Fruit fly (Drosophila melanogaster) whole organism, embryonic: ENCODE results near the gene Rab9Fa.

Experiments used
- Abd-B ChIP-seq: fragments of 200-800 bp; sonication (Bioruptor generic); optimal IDR thresholded peaks from 2 replicates; lab custom pipeline; 2018; ENCODE audit warnings: missing biosample characterization, mild to moderate bottlenecking, missing genetic modification characterization, moderate library complexity
- Atf-2 ChIP-seq: fragments of 200-800 bp; sonication (Bioruptor generic); optimal IDR thresholded peaks from 2 replicates; lab custom pipeline; 2016; ENCODE audit warnings: missing biosample characterization, missing genetic modification characterization
- CG11560 ChIP-seq: fragments of 200-800 bp; sonication (Bioruptor generic); IDR thresholded peaks from 3 replicates; pipeline ENCODE4 v1.3.6; 2022; ENCODE audit warnings: missing biosample characterization, missing genetic modification characterization
- CG13775 ChIP-seq: fragments of 200-800 bp; sonication (Bioruptor generic); optimal IDR thresholded peaks from 3 replicates; lab custom pipeline; 2017; ENCODE audit warnings: missing biosample characterization, mild to moderate bottlenecking, missing genetic modification characterization
- CG1529 ChIP-seq: fragments of 200-800 bp; sonication (Bioruptor generic); optimal IDR thresholded peaks from 3 replicates; lab custom pipeline; 2018; ENCODE audit warnings: missing biosample characterization, missing genetic modification characterization
- CG17359 ChIP-seq: fragments of 200-800 bp; sonication (Bioruptor generic); optimal IDR thresholded peaks from 3 replicates; lab custom pipeline; 2018; ENCODE audit warnings: missing biosample characterization, mild to moderate bottlenecking, missing genetic modification characterization, moderate library complexity
- CG2129 ChIP-seq: fragments of 200-800 bp; sonication (Bioruptor generic); IDR thresholded peaks from 2 replicates; pipeline ENCODE4 v1.3.6; 2022; ENCODE audit warnings: missing biosample characterization, missing genetic modification characterization; ENCODE audit not compliant: partially characterized antibody
- CG32767 ChIP-seq: fragments of 200-800 bp; sonication (Bioruptor generic); IDR thresholded peaks from 2 replicates; pipeline ENCODE4 v1.3.6; 2022; ENCODE audit warnings: missing biosample characterization, missing genetic modification characterization
- CG33557 ChIP-seq: fragments of 200-800 bp; sonication (Bioruptor generic); optimal IDR thresholded peaks from 2 replicates; lab custom pipeline; 2019; ENCODE audit warnings: missing biosample characterization, mild to moderate bottlenecking, missing genetic modification characterization, moderate library complexity
- CG34224 ChIP-seq: fragments of 200-800 bp; sonication (Bioruptor generic); IDR thresholded peaks from 3 replicates; pipeline ENCODE4 v1.3.6; 2022; ENCODE audit warnings: missing biosample characterization, missing genetic modification characterization; ENCODE audit not compliant: partially characterized antibody
- CG4282 ChIP-seq: fragments of 200-800 bp; sonication (Bioruptor generic); optimal IDR thresholded peaks from 2 replicates; lab custom pipeline; 2016; ENCODE audit warnings: missing biosample characterization, missing genetic modification characterization
- CG4820 ChIP-seq: fragments of 200-800 bp; sonication (Bioruptor generic); optimal IDR thresholded peaks from 3 replicates; lab custom pipeline; 2016; ENCODE audit warnings: missing biosample characterization, missing genetic modification characterization
- CG5245 ChIP-seq: fragments of 200-800 bp; sonication (Bioruptor generic); optimal IDR thresholded peaks from 3 replicates; lab custom pipeline; 2016; ENCODE audit warnings: missing biosample characterization, missing genetic modification characterization
- CG6254 ChIP-seq: fragments of 200-800 bp; sonication (Bioruptor generic); optimal IDR thresholded peaks from 3 replicates; lab custom pipeline; 2017; ENCODE audit warnings: mild to moderate bottlenecking, missing biosample characterization, missing genetic modification reagents, missing genetic modification characterization
- CG6813 ChIP-seq: fragments of 200-800 bp; sonication (Bioruptor generic); optimal IDR thresholded peaks from 2 replicates; lab custom pipeline; 2017; ENCODE audit warnings: missing biosample characterization, missing genetic modification characterization, mild to moderate bottlenecking, moderate library complexity, missing genetic modification reagents
- CG7372 ChIP-seq: fragments of 200-800 bp; sonication (Bioruptor generic); IDR thresholded peaks from 2 replicates; pipeline ENCODE4 v1.3.6; 2022; ENCODE audit warnings: missing biosample characterization, missing genetic modification characterization
- CG9817 ChIP-seq: fragments of 200-800 bp; sonication (Bioruptor generic); optimal IDR thresholded peaks from 2 replicates; lab custom pipeline; 2018; ENCODE audit warnings: missing biosample characterization, mild to moderate bottlenecking, missing genetic modification characterization, moderate library complexity
- Chrac-16 ChIP-seq: fragments of 200-800 bp; sonication (Bioruptor generic); optimal IDR thresholded peaks from 3 replicates; lab custom pipeline; 2016; ENCODE audit warnings: missing biosample characterization, missing genetic modification characterization
- Gsc ChIP-seq: fragments of 200-800 bp; sonication (Bioruptor generic); IDR thresholded peaks from 2 replicates; pipeline ENCODE4 v1.3.6; 2022; ENCODE audit warnings: missing biosample characterization, missing genetic modification characterization
- H2.0 ChIP-seq: fragments of 200-800 bp; sonication (Bioruptor generic); IDR thresholded peaks from 2 replicates; pipeline ENCODE4 v1.3.6; 2022; ENCODE audit warnings: missing biosample characterization, missing genetic modification characterization
- HLH3B ChIP-seq: fragments of 200-800 bp; sonication (Bioruptor generic); IDR thresholded peaks from 2 replicates; pipeline ENCODE4 v1.3.6; 2022; ENCODE audit warnings: missing biosample characterization, missing genetic modification characterization
- HLH54F ChIP-seq: fragments of 200-800 bp; sonication (Bioruptor generic); optimal IDR thresholded peaks from 3 replicates; lab custom pipeline; 2016; ENCODE audit warnings: missing biosample characterization, missing genetic modification characterization
- Lpt ChIP-seq: fragments of >200 bp; optimal IDR thresholded peaks from 2 replicates; lab custom pipeline; 2018; ENCODE audit warnings: missing biosample characterization, missing genetic modification characterization
- Mad ChIP-seq: fragments of 200-800 bp; sonication (Bioruptor generic); optimal IDR thresholded peaks from 2 replicates; lab custom pipeline; 2016; ENCODE audit warnings: missing biosample characterization, missing genetic modification characterization
- Med ChIP-seq: fragments of 200-800 bp; sonication (Bioruptor generic); peaks from one replicate; lab custom pipeline; 2016; ENCODE audit warnings: missing biosample characterization, missing genetic modification characterization, mild to moderate bottlenecking, inconsistent platforms, moderate library complexity
- NC2α ChIP-seq: fragments of 200-800 bp; sonication (Bioruptor generic); optimal IDR thresholded peaks from 2 replicates; lab custom pipeline; 2016; ENCODE audit warnings: missing biosample characterization, missing genetic modification characterization
- NK7.1 ChIP-seq: fragments of 200-800 bp; sonication (Bioruptor generic); optimal IDR thresholded peaks from 3 replicates; lab custom pipeline; 2016; ENCODE audit warnings: missing biosample characterization, missing genetic modification characterization
- Nf-YA ChIP-seq: fragments of 200-800 bp; sonication (Bioruptor generic); IDR thresholded peaks from 2 replicates; pipeline ENCODE4 v1.3.6; 2022; ENCODE audit warnings: missing biosample characterization, missing genetic modification characterization
- Optix ChIP-seq: fragments of 200-800 bp; sonication (Bioruptor generic); IDR thresholded peaks from 3 replicates; pipeline ENCODE4 v1.3.6; 2022; ENCODE audit warnings: missing biosample characterization, missing genetic modification characterization
- Spps ChIP-seq: fragments of 200-800 bp; sonication (Bioruptor generic); optimal IDR thresholded peaks from 2 replicates; lab custom pipeline; 2018; ENCODE audit warnings: missing biosample characterization, mild to moderate bottlenecking, missing genetic modification characterization
- Taf1 ChIP-seq: fragments of 200-800 bp; sonication (Bioruptor generic); IDR thresholded peaks from 2 replicates; pipeline ENCODE4 v1.3.6; 2022; ENCODE audit warnings: missing biosample characterization, missing genetic modification characterization
- Xbp1 ChIP-seq: fragments of 200-800 bp; sonication (Bioruptor generic); optimal IDR thresholded peaks from 3 replicates; lab custom pipeline; 2016; ENCODE audit warnings: missing biosample characterization, mild to moderate bottlenecking, missing genetic modification characterization
- abd-A ChIP-seq: fragments of 200-800 bp; sonication (Bioruptor generic); optimal IDR thresholded peaks from 3 replicates; lab custom pipeline; 2019; ENCODE audit warnings: missing biosample characterization, mild to moderate bottlenecking, missing genetic modification characterization, moderate library complexity
- az2 ChIP-seq: fragments of 200-800 bp; sonication (Bioruptor generic); optimal IDR thresholded peaks from 3 replicates; lab custom pipeline; 2016; ENCODE audit warnings: missing biosample characterization, missing genetic modification characterization
- dmrt11E ChIP-seq: fragments of 200-800 bp; sonication (Bioruptor generic); optimal IDR thresholded peaks from 3 replicates; lab custom pipeline; 2018; ENCODE audit warnings: missing biosample characterization, mild to moderate bottlenecking, missing genetic modification characterization, moderate library complexity
- dpn ChIP-seq, 2 experiments: fragments of 200-800 bp; sonication (Bioruptor generic); optimal IDR thresholded peaks; 3 replicates each; lab custom pipeline; 2016; ENCODE audit warnings: missing biosample characterization in 2 of 2, missing genetic modification characterization in 2 of 2
- ems ChIP-seq: fragments of 200-800 bp; sonication (Bioruptor generic); optimal IDR thresholded peaks from 3 replicates; lab custom pipeline; 2016; ENCODE audit warnings: missing biosample characterization, missing genetic modification characterization
- esg ChIP-seq: fragments of 200-800 bp; sonication (Bioruptor generic); conservative IDR thresholded peaks from 2 replicates; pipeline ENCODE4 v1.3.6; 2022; ENCODE audit warnings: missing biosample characterization, missing genetic modification characterization
- eve ChIP-seq, 2 experiments: fragments of >200 bp; optimal IDR thresholded peaks; 2 replicates each; lab custom pipeline; 2017; ENCODE audit warnings: missing biosample characterization in 2 of 2, missing genetic modification characterization in 2 of 2
- fd3F ChIP-seq: fragments of 200-800 bp; sonication (Bioruptor generic); optimal IDR thresholded peaks from 2 replicates; lab custom pipeline; 2018; ENCODE audit warnings: missing biosample characterization, mild to moderate bottlenecking, missing genetic modification characterization, moderate library complexity
- gcm ChIP-seq: fragments of 200-800 bp; sonication (Bioruptor generic); optimal IDR thresholded peaks from 2 replicates; lab custom pipeline; 2019; ENCODE audit warnings: missing biosample characterization, mild to moderate bottlenecking, missing genetic modification characterization, moderate library complexity
- grau ChIP-seq: fragments of 200-800 bp; optimal IDR thresholded peaks from 3 replicates; lab custom pipeline; 2019; ENCODE audit warnings: missing biosample characterization, mild to moderate bottlenecking, missing genetic modification characterization, moderate library complexity
- her ChIP-seq: fragments of 200-800 bp; sonication (Bioruptor generic); optimal IDR thresholded peaks from 2 replicates; lab custom pipeline; 2016; ENCODE audit warnings: missing biosample characterization, missing genetic modification characterization
- jumu ChIP-seq: fragments of 200-800 bp; sonication (Bioruptor generic); optimal IDR thresholded peaks from 3 replicates; lab custom pipeline; 2016; ENCODE audit warnings: missing biosample characterization, missing genetic modification characterization
- mam ChIP-seq: fragments of 200-800 bp; sonication (Bioruptor generic); optimal IDR thresholded peaks from 3 replicates; lab custom pipeline; 2016; ENCODE audit warnings: missing biosample characterization, missing genetic modification characterization
- otp ChIP-seq: fragments of 200-800 bp; sonication (Bioruptor generic); IDR thresholded peaks from 3 replicates; pipeline ENCODE4, ENCODE4 v1.3.6; 2022; ENCODE audit warnings: missing biosample characterization, missing genetic modification characterization
- seq ChIP-seq: fragments of 200-800 bp; sonication (Bioruptor generic); IDR thresholded peaks from 2 replicates; pipeline ENCODE4 v1.3.6; 2022; ENCODE audit warnings: missing biosample characterization, missing genetic modification characterization
- sr ChIP-seq: fragments of 200-800 bp; sonication (Bioruptor generic); IDR thresholded peaks from 3 replicates; pipeline ENCODE4 v1.3.6; 2022; ENCODE audit warnings: missing biosample characterization, missing genetic modification characterization
- stc ChIP-seq: fragments of 200-800 bp; sonication (Bioruptor generic); IDR thresholded peaks from 2 replicates; pipeline ENCODE4 v1.3.6; 2022; ENCODE audit warnings: missing biosample characterization, missing genetic modification characterization
- twi ChIP-seq: fragments of 200-800 bp; optimal IDR thresholded peaks from 2 replicates; lab custom pipeline; 2019; ENCODE audit warnings: missing biosample characterization, mild to moderate bottlenecking, missing genetic modification characterization, moderate library complexity
- tx ChIP-seq: fragments of 200-800 bp; sonication (Bioruptor generic); optimal IDR thresholded peaks from 2 replicates; lab custom pipeline; 2016; ENCODE audit warnings: missing biosample characterization, missing genetic modification characterization

The Rab9Fa gene

DNA sequence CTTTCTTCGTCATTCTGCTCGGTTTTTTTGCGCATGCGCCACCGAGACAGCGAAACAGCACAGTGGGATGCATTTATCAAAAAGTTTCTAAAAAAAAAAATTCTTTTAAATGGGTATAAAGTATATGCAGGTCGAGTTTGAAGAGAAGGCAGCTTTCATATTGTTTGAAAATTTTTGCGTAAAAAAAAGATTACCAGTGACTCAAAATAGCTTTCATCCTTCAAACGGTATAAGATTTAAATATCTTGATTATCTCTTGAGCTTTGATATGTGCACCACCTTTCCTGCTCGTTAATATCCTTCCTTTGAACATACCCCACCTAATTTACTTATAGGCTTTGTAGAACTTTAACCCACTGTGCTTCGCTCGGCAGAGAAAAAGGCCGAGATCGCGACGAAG, 45.8 kb downstream of the Rab9Fa start (continued):
- peak; percentile 54 for TF ChIP-seq Xbp1
- peak; percentile 30; the same call in 1 of the 2 replicates for TF ChIP-seq Nf-YA (GFP tag; lab: Robert Waterston, UW)
- peak; percentile 85 for TF ChIP-seq Med (GFP tag; lab: Kevin White, UChicago)
- TF ChIP-seq NK7.1: peak; percentile 4
- peak; percentile 66 for TF ChIP-seq CG4820 (GFP tag; lab: Kevin White, UChicago)
- peak; percentile 53 for TF ChIP-seq ems (GFP tag; lab: Kevin White, UChicago)
- no peak for TF ChIP-seq Lpt (GFP tag; lab: Kevin White, UChicago)
- TF ChIP-seq esg (GFP tag; lab: Robert Waterston, UW): peak; percentile 71
- TF ChIP-seq abd-A (tag; lab: Kevin White, UChicago): no peak
- TF ChIP-seq CG17359: peak; percentile 62
- peak; percentile 16; the same call in 1 of the 2 replicates for TF ChIP-seq stc (GFP tag; lab: Robert Waterston, UW)
- TF ChIP-seq Mad (GFP tag; lab: Kevin White, UChicago): peak; percentile 60
- TF ChIP-seq Abd-B (GFP tag; lab: Kevin White, UChicago): peak; percentile 45
- peak; percentile 50 for TF ChIP-seq CG33557 (GFP tag; lab: Kevin White, UChicago)
- TF ChIP-seq Taf1 (GFP tag; lab: Robert Waterston, UW): no peak
- TF ChIP-seq CG9817: peak; percentile 28
- TF ChIP-seq HLH54F (GFP tag; lab: Kevin White, UChicago): peak; percentile 29
- no peak for TF ChIP-seq CG34224 (GFP tag; lab: Robert Waterston, UW)
- TF ChIP-seq jumu (GFP tag; lab: Kevin White, UChicago): peak; percentile 62
- TF ChIP-seq az2: peak; percentile 64
- TF ChIP-seq mam: peak; percentile 12
- no peak for TF ChIP-seq CG2129 (GFP tag; lab: Robert Waterston, UW)
- peak; percentile 54 for TF ChIP-seq CG5245 (GFP tag; lab: Kevin White, UChicago)
- TF ChIP-seq NC2α: peak; percentile 24
- no peak for TF ChIP-seq CG4282 (GFP tag; lab: Kevin White, UChicago)
- no peak for TF ChIP-seq sr (GFP tag; lab: Robert Waterston, UW)
- TF ChIP-seq CG7372: no peak
- TF ChIP-seq CG11560 (tag; lab: Robert Waterston, UW): no peak
- TF ChIP-seq Optix (GFP tag; lab: Robert Waterston, UW): no peak
- 0 out of 3 replicates have a peak, but pooled peaks have one; percentile 9 for TF ChIP-seq otp
- TF ChIP-seq eve (GFP tag; optimal IDR thresholded peaks at IDR 0.05; lab: Kevin White, UChicago): no peak
- TF ChIP-seq CG32767 (GFP tag; lab: Robert Waterston, UW): peak; percentile 31; the same call in 1 of the 2 replicates
- peak; percentile 39 for TF ChIP-seq Chrac-16 (GFP tag; lab: Kevin White, UChicago)
- TF ChIP-seq CG6254 (GFP tag; lab: Kevin White, UChicago): peak; percentile 63
- peak; percentile 64 for TF ChIP-seq CG13775 (GFP tag; lab: Kevin White, UChicago)
- peak; percentile 49 for TF ChIP-seq CG1529 (GFP tag; lab: Kevin White, UChicago)
- peak; percentile 48 for TF ChIP-seq Spps (tag; lab: Kevin White, UChicago)
- peak; percentile 16 for TF ChIP-seq fd3F (GFP tag; lab: Kevin White, UChicago)
- TF ChIP-seq her (GFP tag; lab: Kevin White, UChicago): no peak
- peak; percentile 66 for TF ChIP-seq Atf-2 (GFP tag; lab: Kevin White, UChicago)
- 0 out of 2 replicates have a peak, but pooled peaks have one; percentile 21 for TF ChIP-seq Gsc (GFP tag; lab: Robert Waterston, UW)
- peak; percentile 37 for TF ChIP-seq CG6813 (GFP tag; lab: Kevin White, UChicago)
- peak; percentile 43; the same call in 1 of the 2 replicates for TF ChIP-seq HLH3B (GFP tag; lab: Robert Waterston, UW)
- TF ChIP-seq seq (GFP tag; lab: Robert Waterston, UW): peak; percentile 64
- TF ChIP-seq dmrt11E: peak; percentile 80
- TF ChIP-seq H2.0 (GFP tag; lab: Robert Waterston, UW): 0 out of 2 replicates have a peak, but pooled peaks have one; percentile 36
- peak; percentile 20 for TF ChIP-seq twi (tag; lab: Kevin White, UChicago)
- peak; percentile 49 for TF ChIP-seq gcm
- peak; percentile 44 for TF ChIP-seq tx (GFP tag; lab: Kevin White, UChicago)
- peak; percentile 70 for TF ChIP-seq grau (tag; lab: Kevin White, UChicago)
- TF ChIP-seq dpn (GFP tag; optimal IDR thresholded peaks at IDR 0.05; lab: Kevin White, UChicago): peak; percentile 37 to 44
